Fruit fly (Drosophila melanogaster): ENCODE results near the gene CG43338.

The CG43338 gene

DNA sequence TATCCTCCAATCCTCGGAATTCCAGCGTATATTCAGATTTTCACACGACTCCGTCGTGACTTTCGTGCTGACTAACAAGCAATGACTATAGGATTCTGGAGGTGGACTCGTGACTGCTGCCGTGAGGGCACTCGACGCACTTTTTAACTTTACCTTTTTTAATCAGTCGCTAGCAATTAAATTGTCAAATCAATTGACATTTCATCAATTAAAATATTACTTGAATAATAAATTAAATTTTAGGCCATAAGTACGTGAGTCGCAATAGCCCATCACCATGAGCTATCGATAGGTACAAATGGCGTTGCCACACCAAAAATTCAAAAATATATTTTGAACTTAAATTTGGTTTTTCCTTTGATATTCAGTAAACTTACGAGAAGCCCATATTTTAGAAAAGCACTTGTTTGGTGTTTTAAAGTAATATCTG, 34.6 kb upstream of the CG43338 start, which contains the start of gene Jwa:
Gene Jwa (minus strand): TSS at position 87 of the 430 bp plus-strand sequence.
- TF ChIP-seq psq (GFP tag; optimal IDR thresholded peaks at IDR 0.05) (peak; percentile 88), foxo (GFP tag; optimal IDR thresholded peaks at IDR 0.05) (peak; percentile 85 to 98), HLH106 (tag; optimal IDR thresholded peaks at IDR 0.05) (peak; percentile 84), sage (GFP tag; optimal IDR thresholded peaks at IDR 0.05) (peak; percentile 57), CG32264 (GFP tag; optimal IDR thresholded peaks at IDR 0.05) (peak; percentile 65), rgr (GFP tag; optimal IDR thresholded peaks at IDR 0.05) (peak; percentile 98), Dif (GFP tag; optimal IDR thresholded peaks at IDR 0.05; ENCODE audit: partially characterized antibody) (no peak), dmrt93B (GFP tag; optimal IDR thresholded peaks at IDR 0.05) (peak; percentile 68), dl (GFP tag; optimal IDR thresholded peaks at IDR 0.05; ENCODE audit: insufficient read depth in 1 of 2, partially characterized antibody in 2 of 2) (no peak), OdsH (GFP tag; optimal IDR thresholded peaks at IDR 0.05) (peak; percentile 90), lola (GFP tag; optimal IDR thresholded peaks at IDR 0.05) (no peak), Sp1 (GFP tag; optimal IDR thresholded peaks at IDR 0.05) (peak; percentile 93), br (GFP tag; optimal IDR thresholded peaks at IDR 0.05) (peak; percentile 96), pan (optimal IDR thresholded peaks at IDR 0.05) (no peak), usp (GFP tag; optimal IDR thresholded peaks at IDR 0.05) (no peak), CG9705 (GFP tag; optimal IDR thresholded peaks at IDR 0.05) (peak; percentile 74), dsf (GFP tag; optimal IDR thresholded peaks at IDR 0.05; ENCODE audit: borderline replicate concordance) (peak; percentile 94), CrebA (GFP tag; optimal IDR thresholded peaks at IDR 0.05; ENCODE audit: borderline replicate concordance) (no peak), GATAd (GFP tag; optimal IDR thresholded peaks at IDR 0.05) (no peak), ey (GFP tag; optimal IDR thresholded peaks at IDR 0.05) (peak; percentile 91), N (GFP tag; optimal IDR thresholded peaks at IDR 0.05) (no peak), Abd-B (GFP tag; optimal IDR thresholded peaks at IDR 0.05) (no peak), tai (GFP tag; optimal IDR thresholded peaks at IDR 0.05) (no peak), Rel (GFP tag; optimal IDR thresholded peaks at IDR 0.05) (no peak), Rel (tag; optimal IDR thresholded peaks at IDR 0.05) (peak; percentile 70), Hr78 (GFP tag; optimal IDR thresholded peaks at IDR 0.05) (no peak), Myc (optimal IDR thresholded peaks at IDR 0.05) (no peak), woc (GFP tag; optimal IDR thresholded peaks at IDR 0.05) (peak; percentile 88), brk (GFP tag; optimal IDR thresholded peaks at IDR 0.05) (no peak), Dfd (GFP tag; optimal IDR thresholded peaks at IDR 0.05) (no peak), sv (GFP tag; optimal IDR thresholded peaks at IDR 0.05) (peak; percentile 89), h (GFP tag; optimal IDR thresholded peaks at IDR 0.05) (peak; percentile 90), fru (GFP tag; optimal IDR thresholded peaks at IDR 0.05) (peak; percentile 92), Vsx2 (GFP tag; optimal IDR thresholded peaks at IDR 0.05; ENCODE audit: partially characterized antibody) (no peak), Hr83 (GFP tag; optimal IDR thresholded peaks at IDR 0.05; ENCODE audit: poor library complexity, severe bottlenecking) (peak; percentile 37), Hnf4 (GFP tag; optimal IDR thresholded peaks at IDR 0.05) (peak; percentile 98), jim (GFP tag; optimal IDR thresholded peaks at IDR 0.05) (peak; percentile 27), Mio (GFP tag; optimal IDR thresholded peaks at IDR 0.05) (peak; percentile 78), Jra (GFP tag; optimal IDR thresholded peaks at IDR 0.05) (peak; percentile 97)

dm6 chr2L:18702721-18703488, 31.9 kb upstream of the CG43338 start, which contains the start of the genes CG10376 and CG10343:
TSS of gene CG10376 (minus strand) at chr2L:18703105.
TSS of gene CG10343 (plus strand) at chr2L:18703473.
- TF ChIP-seq sv (GFP tag; optimal IDR thresholded peaks at IDR 0.05): peak; percentile 34
- TF ChIP-seq Dfd (GFP tag; optimal IDR thresholded peaks at IDR 0.05): no peak
- peak; percentile 87 for TF ChIP-seq Sp1 (GFP tag; optimal IDR thresholded peaks at IDR 0.05)
- TF ChIP-seq Dif (GFP tag; optimal IDR thresholded peaks at IDR 0.05; ENCODE audit: partially characterized antibody): no peak
- no peak for TF ChIP-seq Vsx2 (GFP tag; optimal IDR thresholded peaks at IDR 0.05; ENCODE audit: partially characterized antibody)
- no peak for TF ChIP-seq lola (GFP tag; optimal IDR thresholded peaks at IDR 0.05)
- no peak for TF ChIP-seq sage (GFP tag; optimal IDR thresholded peaks at IDR 0.05)
- no peak for TF ChIP-seq dsf (GFP tag; optimal IDR thresholded peaks at IDR 0.05; ENCODE audit: borderline replicate concordance)
- TF ChIP-seq Jra (GFP tag; optimal IDR thresholded peaks at IDR 0.05): no peak
- TF ChIP-seq fru (GFP tag; optimal IDR thresholded peaks at IDR 0.05): peak; percentile 70
- TF ChIP-seq dl (GFP tag; optimal IDR thresholded peaks at IDR 0.05; ENCODE audit: insufficient read depth in 1 of 2, partially characterized antibody in 2 of 2): no peak
- TF ChIP-seq foxo (GFP tag; optimal IDR thresholded peaks at IDR 0.05): peak in 1 of 2 experiments; percentile 85
- no peak for TF ChIP-seq tai (GFP tag; optimal IDR thresholded peaks at IDR 0.05)
- TF ChIP-seq Hr78 (GFP tag; optimal IDR thresholded peaks at IDR 0.05): peak; percentile 90
- no peak for TF ChIP-seq GATAd (GFP tag; optimal IDR thresholded peaks at IDR 0.05)
- no peak for TF ChIP-seq Hr83 (GFP tag; optimal IDR thresholded peaks at IDR 0.05; ENCODE audit: poor library complexity, severe bottlenecking)
- TF ChIP-seq br (GFP tag; optimal IDR thresholded peaks at IDR 0.05): no peak
- no peak for TF ChIP-seq CrebA (GFP tag; optimal IDR thresholded peaks at IDR 0.05; ENCODE audit: borderline replicate concordance)
- no peak for TF ChIP-seq jim (GFP tag; optimal IDR thresholded peaks at IDR 0.05)
- TF ChIP-seq ey (GFP tag; optimal IDR thresholded peaks at IDR 0.05): peak; percentile 56
- peak; percentile 83 for TF ChIP-seq dmrt93B (GFP tag; optimal IDR thresholded peaks at IDR 0.05)
- TF ChIP-seq psq (GFP tag; optimal IDR thresholded peaks at IDR 0.05): peak; percentile 85
- peak; percentile 79 for TF ChIP-seq CG9705 (GFP tag; optimal IDR thresholded peaks at IDR 0.05)
- no peak for TF ChIP-seq Mio (GFP tag; optimal IDR thresholded peaks at IDR 0.05)
- peak; percentile 92 for TF ChIP-seq HLH106 (tag; optimal IDR thresholded peaks at IDR 0.05)
- TF ChIP-seq h (GFP tag; optimal IDR thresholded peaks at IDR 0.05): peak; percentile 68
- no peak for TF ChIP-seq Rel (GFP tag; optimal IDR thresholded peaks at IDR 0.05)
- peak; percentile 62 for TF ChIP-seq Rel (tag; optimal IDR thresholded peaks at IDR 0.05)
- TF ChIP-seq pan (optimal IDR thresholded peaks at IDR 0.05): no peak
- TF ChIP-seq woc (GFP tag; optimal IDR thresholded peaks at IDR 0.05): peak; percentile 76
- TF ChIP-seq Hnf4 (GFP tag; optimal IDR thresholded peaks at IDR 0.05): peak; percentile 57
- TF ChIP-seq OdsH (GFP tag; optimal IDR thresholded peaks at IDR 0.05): peak; percentile 71
- TF ChIP-seq rgr (GFP tag; optimal IDR thresholded peaks at IDR 0.05): peak; percentile 77
- peak; percentile 98 for TF ChIP-seq N (GFP tag; optimal IDR thresholded peaks at IDR 0.05)
- TF ChIP-seq brk (GFP tag; optimal IDR thresholded peaks at IDR 0.05): no peak
- no peak for TF ChIP-seq Abd-B (GFP tag; optimal IDR thresholded peaks at IDR 0.05)
- no peak for TF ChIP-seq CG32264 (GFP tag; optimal IDR thresholded peaks at IDR 0.05)
- no peak for TF ChIP-seq usp (GFP tag; optimal IDR thresholded peaks at IDR 0.05)
- TF ChIP-seq Myc (optimal IDR thresholded peaks at IDR 0.05): peak; percentile 9

All from whole organism, wandering third instar larva.